Worm (Caenorhabditis elegans) whole organism, L4 larva: ENCODE results near the gene col-175.
A peak's percentile ranks its signal among the peaks of the same experiment; 100 is the strongest.

Source experiments
- R02D3.7 ChIP-seq: fragments of 150-350 bp; sonication (generic microtip); optimal IDR thresholded peaks from 3 replicates; lab custom pipeline; 2014; ENCODE audit warnings: missing biosample characterization, missing genetic modification characterization
- jun-1 ChIP-seq: fragments of 150-350 bp; optimal IDR thresholded peaks from 2 replicates; lab custom pipeline; 2014; ENCODE audit warnings: missing biosample characterization, missing genetic modification reagents, missing genetic modification characterization
- lin-13 ChIP-seq: fragments of 150-350 bp; optimal IDR thresholded peaks from 2 replicates; lab custom pipeline; 2014; ENCODE audit warnings: missing biosample characterization, missing genetic modification reagents, missing genetic modification characterization
- lsy-2 ChIP-seq, 2 experiments: fragments of 150-350 bp in 1 of 2; sonication (generic microtip) in 1 of 2; optimal IDR thresholded peaks; 2 replicates each; lab custom pipeline; 2014 to 2017; ENCODE audit warnings: missing biosample characterization in 2 of 2, missing genetic modification characterization in 2 of 2
- madf-5 ChIP-seq, 2 experiments: fragments of 200-800 bp; sonication (Bioruptor generic); IDR thresholded peaks; 2 replicates each; pipeline ENCODE4 v1.3.6; 2022; ENCODE audit warnings: missing compliant biosample characterization in 2 of 2, missing genetic modification characterization in 2 of 2
- madf-9 ChIP-seq: fragments of 200-800 bp; sonication (Bioruptor generic); conservative IDR thresholded peaks from 2 replicates; pipeline ENCODE4 v1.3.6; 2022; ENCODE audit warnings: missing genetic modification reagents, missing genetic modification characterization, missing compliant biosample characterization
- nhr-237 ChIP-seq: sonication (generic microtip); optimal IDR thresholded peaks from 2 replicates; lab custom pipeline; 2017; ENCODE audit warnings: missing biosample characterization, missing genetic modification characterization
- saeg-2 ChIP-seq: fragments of 200-800 bp; sonication (Bioruptor generic); IDR thresholded peaks from 2 replicates; pipeline ENCODE4 v1.3.6; 2022; ENCODE audit warnings: missing genetic modification reagents, missing genetic modification characterization, missing compliant biosample characterization
- set-16 ChIP-seq: fragments of 200-800 bp; sonication (Bioruptor generic); IDR thresholded peaks from 2 replicates; pipeline ENCODE4 v1.3.6; 2022; ENCODE audit warnings: missing genetic modification reagents, missing genetic modification characterization, missing compliant biosample characterization
- unc-130 ChIP-seq: sonication (generic microtip); optimal IDR thresholded peaks from 2 replicates; lab custom pipeline; 2016; ENCODE audit warnings: missing genetic modification reagents, missing genetic modification characterization, missing compliant biosample characterization
- unc-62 ChIP-seq, 3 experiments: fragments of 150-350 bp in 1 of 3; sonication (generic microtip); optimal IDR thresholded peaks in 2 of 3; peaks in 1 of 3; 1 replicate in 1 of 3; 2 replicates in 2 of 3; lab custom pipeline; 2014 to 2017; ENCODE audit warnings: missing biosample characterization in 3 of 3, missing genetic modification characterization in 3 of 3, missing genetic modification reagents in 3 of 3, missing genotype in 1 of 3
- zip-2 ChIP-seq: fragments of 150-350 bp; optimal IDR thresholded peaks from 2 replicates; lab custom pipeline; 2014; ENCODE audit warnings: missing biosample characterization, missing genetic modification characterization

- TF ChIP-seq saeg-2 (GFP tag; lab: Robert Waterston, UW) (0 out of 2 replicates have a peak, but pooled peaks have one; percentile 42), nhr-237 (tag; lab: Kevin White, UChicago) (no peak), lin-13 (no peak), set-16 (GFP tag; lab: Robert Waterston, UW) (no peak), unc-130 (GFP tag; lab: Kevin White, UChicago) (peak; percentile 15), unc-62 (GFP tag; optimal IDR thresholded peaks at IDR 0.05 in 1 of 2; lab: Kevin White, UChicago) (no peak), unc-62 (tag; optimal IDR thresholded peaks at IDR 0.05; lab: Kevin White, UChicago) (no peak), madf-5 (GFP tag; IDR thresholded peaks at IDR 0.05; lab: Robert Waterston, UW) (peak; percentile 34 to 67; a peak in 1 of 4 replicates), zip-2 (tag; lab: Kevin White, UChicago) (no peak), lsy-2 (tag; optimal IDR thresholded peaks at IDR 0.05; lab: Kevin White, UChicago) (no peak), madf-9 (GFP tag; lab: Robert Waterston, UW) (peak; percentile 83), R02D3.7 (tag; lab: Kevin White, UChicago) (no peak), jun-1 (tag; lab: Kevin White, UChicago) (no peak)
These were observed 4.3 kb upstream of the col-175 start for ce11 chrX:9238692-9239091.
